4 fruit fly cellular contexts compared by ENCODE assay signal in genomic region chr3R:16249510-16249828, dm6.
A peak's percentile ranks its signal among the peaks of the same experiment; 100 is the strongest.
TF ChIP-seq lines count a peak whose summit lies in the region.

No protein-coding gene starts in this region.

- no peak for TF ChIP-seq CTCF in whole organism, embryonic (GFP tag; optimal IDR thresholded peaks at IDR 0.05; lab: Kevin White, UChicago)

TF ChIP-seq in whole organism, adult, 20 proteins besides CTCF, POLR2A, EP300 and RAD21:
- TF ChIP-seq CG33017 (tag; optimal IDR thresholded peaks at IDR 0.05; lab: Kevin White, UChicago) (peak; percentile 15), CG5204 (GFP tag; optimal IDR thresholded peaks at IDR 0.05; lab: Kevin White, UChicago) (no peak), tj (GFP tag; optimal IDR thresholded peaks at IDR 0.05; lab: Kevin White, UChicago) (peak; percentile 83)
TF ChIP-seq in whole organism, adult: peak in this region for 2.

TF ChIP-seq in whole organism, embryonic, 481 proteins besides CTCF, POLR2A, EP300 and RAD21 (continues in another document):
- TF ChIP-seq dysf (GFP tag; IDR thresholded peaks at IDR 0.05; lab: Robert Waterston, UW): no peak
- TF ChIP-seq CG18764 (GFP tag; optimal IDR thresholded peaks at IDR 0.05; lab: Kevin White, UChicago): no peak
- peak; percentile 15 for TF ChIP-seq CG7928 (GFP tag; optimal IDR thresholded peaks at IDR 0.05; lab: Kevin White, UChicago)
- no peak for TF ChIP-seq oc (tag; optimal IDR thresholded peaks at IDR 0.05; lab: Kevin White, UChicago)
- peak; percentile 62 for TF ChIP-seq CG17385 (GFP tag; optimal IDR thresholded peaks at IDR 0.05; lab: Kevin White, UChicago)
- TF ChIP-seq grn (GFP tag; optimal IDR thresholded peaks at IDR 0.05; lab: Kevin White, UChicago): no peak
- TF ChIP-seq Stat92E (GFP tag; optimal IDR thresholded peaks at IDR 0.05; lab: Kevin White, UChicago): no peak
- no peak for TF ChIP-seq NK7.1 (GFP tag; optimal IDR thresholded peaks at IDR 0.05; lab: Kevin White, UChicago)
- no peak for TF ChIP-seq Nf-YC (tag; optimal IDR thresholded peaks at IDR 0.05; lab: Kevin White, UChicago)
- no peak for TF ChIP-seq tll (GFP tag; optimal IDR thresholded peaks at IDR 0.05; lab: Kevin White, UChicago)
- no peak for TF ChIP-seq NFAT (GFP tag; IDR thresholded peaks at IDR 0.05; lab: Robert Waterston, UW)
- TF ChIP-seq Hr3 (GFP tag; optimal IDR thresholded peaks at IDR 0.05; lab: Kevin White, UChicago): no peak
- no peak for TF ChIP-seq CG8388 (GFP tag; optimal IDR thresholded peaks at IDR 0.05; lab: Kevin White, UChicago)
- TF ChIP-seq CG14710 (tag; optimal IDR thresholded peaks at IDR 0.05; lab: Kevin White, UChicago): no peak
- TF ChIP-seq stc (GFP tag; IDR thresholded peaks at IDR 0.05; lab: Robert Waterston, UW): no peak
- TF ChIP-seq CG14860 (GFP tag; IDR thresholded peaks at IDR 0.05; lab: Robert Waterston, UW; ENCODE audit: partially characterized antibody): no peak
- TF ChIP-seq H2.0 (GFP tag; IDR thresholded peaks at IDR 0.05; lab: Robert Waterston, UW): no peak
- no peak for TF ChIP-seq unc-4 (GFP tag; IDR thresholded peaks at IDR 0.05; lab: Robert Waterston, UW; ENCODE audit: partially characterized antibody)
- TF ChIP-seq inv (GFP tag; IDR thresholded peaks at IDR 0.05; lab: Robert Waterston, UW; ENCODE audit: partially characterized antibody): no peak
- TF ChIP-seq CG18619 (GFP tag; optimal IDR thresholded peaks at IDR 0.05; lab: Kevin White, UChicago): peak; percentile 37
- no peak for TF ChIP-seq CG18262 (tag; optimal IDR thresholded peaks at IDR 0.05; lab: Kevin White, UChicago)
- TF ChIP-seq Hr51 (GFP tag; optimal IDR thresholded peaks at IDR 0.05; lab: Kevin White, UChicago): no peak
- no peak for TF ChIP-seq Hsf (GFP tag; optimal IDR thresholded peaks at IDR 0.05; lab: Kevin White, UChicago)
- TF ChIP-seq Xbp1 (GFP tag; optimal IDR thresholded peaks at IDR 0.05; lab: Kevin White, UChicago): no peak
- TF ChIP-seq H15 (GFP tag; IDR thresholded peaks at IDR 0.05; lab: Robert Waterston, UW): no peak
- no peak for TF ChIP-seq crc (GFP tag; optimal IDR thresholded peaks at IDR 0.05; lab: Kevin White, UChicago)
- TF ChIP-seq trem (tag; optimal IDR thresholded peaks at IDR 0.05; lab: Kevin White, UChicago): no peak
- no peak for TF ChIP-seq CG6791 (GFP tag; IDR thresholded peaks at IDR 0.05; lab: Robert Waterston, UW; ENCODE audit: partially characterized antibody)
- no peak for TF ChIP-seq eyg (GFP tag; optimal IDR thresholded peaks at IDR 0.05; lab: Kevin White, UChicago)
- TF ChIP-seq Sox100B (GFP tag; optimal IDR thresholded peaks at IDR 0.05; lab: Kevin White, UChicago): peak; percentile 1

TF ChIP-seq in whole organism, prepupa, 60 proteins besides CTCF, POLR2A, EP300 and RAD21:
- TF ChIP-seq esn (GFP tag; optimal IDR thresholded peaks at IDR 0.05; lab: Kevin White, UChicago) (no peak), CG1621 (tag; optimal IDR thresholded peaks at IDR 0.05; lab: Kevin White, UChicago) (peak; percentile 17), pdm3 (GFP tag; optimal IDR thresholded peaks at IDR 0.05; lab: Kevin White, UChicago) (peak; percentile 55), CG10669 (GFP tag; optimal IDR thresholded peaks at IDR 0.05; lab: Kevin White, UChicago) (peak; percentile 93), lz (GFP tag; optimal IDR thresholded peaks at IDR 0.05; lab: Kevin White, UChicago) (no peak), CG31627 (GFP tag; optimal IDR thresholded peaks at IDR 0.05; lab: Kevin White, UChicago) (no peak), CG7368 (GFP tag; optimal IDR thresholded peaks at IDR 0.05; lab: Kevin White, UChicago) (peak; percentile 22), dac (GFP tag; optimal IDR thresholded peaks at IDR 0.05; lab: Kevin White, UChicago) (no peak), CG11902 (GFP tag; optimal IDR thresholded peaks at IDR 0.05; lab: Kevin White, UChicago) (no peak)

TF ChIP-seq in whole organism, wandering third instar larva, 38 proteins besides CTCF, POLR2A, EP300 and RAD21:
- TF ChIP-seq br (GFP tag; optimal IDR thresholded peaks at IDR 0.05; lab: Kevin White, UChicago): no peak
- TF ChIP-seq rgr (GFP tag; optimal IDR thresholded peaks at IDR 0.05; lab: Kevin White, UChicago): peak; percentile 25
- TF ChIP-seq CG32264 (GFP tag; optimal IDR thresholded peaks at IDR 0.05; lab: Kevin White, UChicago): no peak
- TF ChIP-seq Rel (GFP tag; optimal IDR thresholded peaks at IDR 0.05; lab: Kevin White, UChicago): no peak
- peak; percentile 97 for TF ChIP-seq Rel (tag; optimal IDR thresholded peaks at IDR 0.05; lab: Kevin White, UChicago)
- TF ChIP-seq Dif (GFP tag; optimal IDR thresholded peaks at IDR 0.05; lab: Kevin White, UChicago; ENCODE audit: partially characterized antibody): peak; percentile 9
- no peak for TF ChIP-seq fru (GFP tag; optimal IDR thresholded peaks at IDR 0.05; lab: Kevin White, UChicago)
